Fruit fly (Drosophila melanogaster) whole organism, prepupa: Measurements from ENCODE around the gene CG33258.

Source experiments
- CG10669 ChIP-seq: fragments of 200-800 bp; sonication (Bioruptor generic); optimal IDR thresholded peaks from 3 replicates; lab custom pipeline; 2018; ENCODE audit warnings: missing biosample characterization, mild to moderate bottlenecking, missing genetic modification characterization, moderate library complexity
- CG8119 ChIP-seq: fragments of 200-800 bp; sonication (Bioruptor generic); IDR thresholded peaks from 3 replicates; pipeline ENCODE4 v1.3.6; 2022; ENCODE audit warnings: missing biosample characterization, missing genetic modification characterization
- Eip93F ChIP-seq: fragments of 200-800 bp; sonication (Bioruptor generic); optimal IDR thresholded peaks from 2 replicates; lab custom pipeline; 2016; ENCODE audit warnings: missing biosample characterization, mild to moderate bottlenecking, missing genetic modification characterization

DNA sequence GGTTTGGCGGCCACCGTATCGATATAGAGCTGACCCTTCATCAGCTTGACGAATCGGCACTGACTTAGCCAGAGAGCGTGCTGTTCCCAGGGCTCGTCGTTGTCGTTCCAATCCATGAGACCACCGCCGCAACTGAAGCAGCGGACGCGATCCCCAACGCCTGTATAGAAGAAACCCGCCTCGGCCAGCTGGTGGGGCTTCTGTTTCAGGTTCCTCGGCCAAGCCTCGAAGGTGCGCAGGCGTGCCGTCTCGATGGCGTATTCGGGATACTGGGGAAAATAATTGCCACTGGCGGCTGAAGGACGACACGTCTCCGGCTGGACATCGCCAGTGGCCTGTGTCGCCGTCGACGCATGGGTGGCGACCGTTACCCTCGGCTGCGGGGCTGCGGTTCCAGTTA is 43.3 kb upstream of the CG33258 start:
- TF ChIP-seq Eip93F (GFP tag; lab: Kevin White, UChicago): no peak
- TF ChIP-seq CG10669 (GFP tag; lab: Kevin White, UChicago): no peak
- no peak for TF ChIP-seq CG8119 (GFP tag; lab: Robert Waterston, UW)
